Fruit fly (Drosophila melanogaster): ENCODE results near the gene Vps36.

Vps36 gene

DNA sequence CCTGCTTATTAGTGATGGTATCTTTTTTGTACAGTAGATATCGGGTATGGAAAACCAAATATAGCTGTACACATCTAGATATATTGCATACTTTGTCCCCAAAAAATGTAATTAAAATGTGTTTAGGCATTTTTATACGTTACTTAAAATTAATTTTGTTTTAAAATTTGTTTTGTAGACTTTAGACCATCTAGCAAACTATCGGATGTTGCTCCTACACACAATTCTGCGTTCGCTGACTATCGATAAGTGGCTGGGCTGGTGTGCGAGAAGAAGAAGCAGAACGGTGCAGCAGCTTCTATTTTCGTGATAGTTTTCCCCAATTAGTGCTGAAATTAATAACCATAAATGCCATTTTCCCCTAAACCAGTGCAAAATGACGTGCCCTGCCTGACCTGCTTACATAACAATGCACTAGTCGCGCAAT is at the start of gene Vps36, which contains the start of gene Liprin-beta (continued):
- TF ChIP-seq vnd (GFP tag; IDR thresholded peaks at IDR 0.05; ENCODE audit: partially characterized antibody) (peak; percentile 97), her (GFP tag; optimal IDR thresholded peaks at IDR 0.05) (peak; percentile 81), D19B (GFP tag; optimal IDR thresholded peaks at IDR 0.05) (no peak), sob (GFP tag; IDR thresholded peaks at IDR 0.05) (peak; percentile 93), bowl (GFP tag; IDR thresholded peaks at IDR 0.05) (0 out of 2 replicates have a peak, but pooled peaks have one; percentile 15), CkIIα-i1 (GFP tag; IDR thresholded peaks at IDR 0.05) (no peak), cad (GFP tag; optimal IDR thresholded peaks at IDR 0.05) (no peak), CTCF (GFP tag; optimal IDR thresholded peaks at IDR 0.05) (no peak), CG12071 (GFP tag; optimal IDR thresholded peaks at IDR 0.05) (no peak), Mrtf (GFP tag; IDR thresholded peaks at IDR 0.05) (peak; percentile 80), hbn (GFP tag; IDR thresholded peaks at IDR 0.05; ENCODE audit: partially characterized antibody) (peak; percentile 94), row (GFP tag; IDR thresholded peaks at IDR 0.05) (peak; percentile 98), CG32772 (GFP tag; IDR thresholded peaks at IDR 0.05) (peak; percentile 91), CG11695 (GFP tag; IDR thresholded peaks at IDR 0.05) (peak; percentile 69; the same call in 2 of the 3 replicates), toy (GFP tag; IDR thresholded peaks at IDR 0.05) (no peak), Ets65A (GFP tag) (peak; percentile 99), B-H1 (GFP tag; IDR thresholded peaks at IDR 0.05) (peak; percentile 76), pnt (GFP tag; optimal IDR thresholded peaks at IDR 0.05) (peak; percentile 93), grau (tag; optimal IDR thresholded peaks at IDR 0.05) (peak; percentile 99), cwo (GFP tag; optimal IDR thresholded peaks at IDR 0.05) (peak; percentile 37), bbx (GFP tag; IDR thresholded peaks at IDR 0.05; ENCODE audit: partially characterized antibody) (peak; percentile 84), CG17361 (GFP tag; IDR thresholded peaks at IDR 0.05) (no peak; the same call in 1 of the 3 replicates), Dp (GFP tag; optimal IDR thresholded peaks at IDR 0.05) (peak; percentile 21), dm (GFP tag; optimal IDR thresholded peaks at IDR 0.05) (peak; percentile 86), btn (GFP tag; optimal IDR thresholded peaks at IDR 0.05) (peak; percentile 38), sc (optimal IDR thresholded peaks at IDR 0.05) (no peak), sc (GFP tag; optimal IDR thresholded peaks at IDR 0.05) (peak; percentile 66), schlank (tag; optimal IDR thresholded peaks at IDR 0.05) (peak; percentile 56), Atf3 (GFP tag; optimal IDR thresholded peaks at IDR 0.05) (peak; percentile 86), D (optimal IDR thresholded peaks at IDR 0.05) (no peak), D (GFP tag; optimal IDR thresholded peaks at IDR 0.05) (no peak), run (tag; optimal IDR thresholded peaks at IDR 0.05) (peak; percentile 47), gce (GFP tag; IDR thresholded peaks at IDR 0.05) (no peak), CG2202 (tag; optimal IDR thresholded peaks at IDR 0.05) (peak; percentile 62), Blimp-1 (GFP tag; optimal IDR thresholded peaks at IDR 0.05) (no peak), fru (optimal IDR thresholded peaks at IDR 0.05) (no peak), zen2 (GFP tag; IDR thresholded peaks at IDR 0.05; ENCODE audit: partially characterized antibody) (peak; percentile 87; the same call in 2 of the 3 replicates), CG5953 (GFP tag; IDR thresholded peaks at IDR 0.05) (0 out of 2 replicates have a peak, but pooled peaks have one; percentile 44), peb (GFP tag; IDR thresholded peaks at IDR 0.05) (peak; percentile 80), emc (GFP tag; optimal IDR thresholded peaks at IDR 0.05) (peak; percentile 65), gro (GFP tag; optimal IDR thresholded peaks at IDR 0.05) (no peak), mam (GFP tag; optimal IDR thresholded peaks at IDR 0.05) (peak; percentile 97), br (optimal IDR thresholded peaks at IDR 0.05) (no peak), CG18764 (GFP tag; optimal IDR thresholded peaks at IDR 0.05) (peak; percentile 77), dysf (GFP tag; IDR thresholded peaks at IDR 0.05) (peak; percentile 89), pita (GFP tag; optimal IDR thresholded peaks at IDR 0.05) (no peak), eve (GFP tag; optimal IDR thresholded peaks at IDR 0.05) (peak in 1 of 2 experiments; percentile 66), CG10565 (GFP tag; optimal IDR thresholded peaks at IDR 0.05) (no peak), CG6175 (GFP tag; IDR thresholded peaks at IDR 0.05) (peak; percentile 94), tup (GFP tag; optimal IDR thresholded peaks at IDR 0.05) (peak; percentile 59), CG8290 (GFP tag; optimal IDR thresholded peaks at IDR 0.05) (no peak), CG8290 (tag; optimal IDR thresholded peaks at IDR 0.05) (peak in 1 of 2 experiments; percentile 22), GATAe (GFP tag; conservative IDR thresholded peaks at IDR 0.05) (peak; percentile 61; the same call in 1 of the 2 replicates), ab (GFP tag; optimal IDR thresholded peaks at IDR 0.05) (peak; percentile 67)

Measured in whole organism, embryonic.